Worm (Caenorhabditis elegans): ENCODE data around the gene K12H4.7.

Gene K12H4.7

DNA sequence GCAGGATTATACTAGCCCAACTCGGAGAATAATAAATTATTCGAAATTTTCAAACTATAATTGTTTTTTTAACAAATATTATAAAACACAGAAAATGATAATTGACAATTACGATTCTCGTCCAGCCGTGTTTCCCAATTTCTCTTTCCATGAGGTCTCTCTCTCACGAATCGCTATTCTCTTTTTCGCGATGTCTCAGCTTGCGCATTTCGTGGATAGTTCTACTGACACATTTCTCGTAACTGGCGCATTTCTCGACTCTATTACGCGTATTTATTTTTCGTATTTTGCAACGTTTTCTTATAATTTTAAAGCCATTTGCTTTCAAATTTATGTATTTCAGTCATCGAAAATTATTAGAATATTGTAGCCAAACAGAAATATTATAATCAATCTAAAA lies 7.1 kb downstream of the K12H4.7 start (continued):
- TF ChIP-seq nhr-43 (tag; optimal IDR thresholded peaks at IDR 0.05; ENCODE audit: poor library complexity, severe bottlenecking) (peak; percentile 97), snpc-4 (tag; optimal IDR thresholded peaks at IDR 0.05) (peak; percentile 95), nhr-12 (tag; optimal IDR thresholded peaks at IDR 0.05) (no peak), ama-1 (optimal IDR thresholded peaks at IDR 0.05) (peak; percentile 53), pha-4 (tag; optimal IDR thresholded peaks at IDR 0.05) (peak; percentile 100), fos-1 (tag; optimal IDR thresholded peaks at IDR 0.05) (peak; percentile 93), aly-2 (tag; optimal IDR thresholded peaks at IDR 0.05) (no peak), nhr-28 (tag; optimal IDR thresholded peaks at IDR 0.05) (no peak), ceh-9 (tag; optimal IDR thresholded peaks at IDR 0.05) (no peak), zag-1 (tag; optimal IDR thresholded peaks at IDR 0.05) (peak; percentile 49), egl-27 (tag; optimal IDR thresholded peaks at IDR 0.05) (peak; percentile 96), fkh-2 (tag; optimal IDR thresholded peaks at IDR 0.05) (no peak), ceh-82 (tag; optimal IDR thresholded peaks at IDR 0.05) (peak; percentile 92), lin-15B (tag; optimal IDR thresholded peaks at IDR 0.05) (peak; percentile 99), unc-39 (tag; optimal IDR thresholded peaks at IDR 0.05) (no peak), ZK546.5 (tag; optimal IDR thresholded peaks at IDR 0.05) (peak; percentile 66), nhr-67 (tag; optimal IDR thresholded peaks at IDR 0.05) (peak; percentile 44), mml-1 (tag; optimal IDR thresholded peaks at IDR 0.05) (no peak), lsy-12 (tag; optimal IDR thresholded peaks at IDR 0.05) (peak; percentile 98), ceh-16 (tag; optimal IDR thresholded peaks at IDR 0.05) (peak; percentile 69), sea-2 (GFP tag; optimal IDR thresholded peaks at IDR 0.05) (no peak), jun-1 (tag; optimal IDR thresholded peaks at IDR 0.05) (peak; percentile 97)

DNA sequence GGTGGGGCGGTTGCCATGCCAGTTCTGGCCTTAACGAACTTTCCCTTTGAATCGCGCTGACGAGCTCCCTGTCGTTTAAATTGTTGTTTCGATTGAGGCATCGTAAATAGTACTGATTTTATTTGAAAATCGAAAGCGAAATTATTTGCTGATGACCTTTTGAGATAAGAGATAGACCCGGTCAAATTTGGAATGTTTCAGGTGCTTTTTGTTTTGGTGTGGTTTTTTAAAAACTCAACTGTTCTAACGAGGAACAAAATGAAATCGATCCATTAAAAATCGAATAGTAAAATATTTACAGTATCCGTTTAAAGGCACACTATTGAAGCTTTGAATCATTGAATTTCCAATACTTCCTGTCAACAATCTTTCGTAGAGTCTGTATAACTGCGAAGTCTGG lies 8.1 kb downstream of the K12H4.7 start, which contains the start of gene K12H4.6:
K12H4.6 (minus strand) TSS at position 101 of the 400 bp plus-strand sequence.
- TF ChIP-seq ceh-16 (tag; optimal IDR thresholded peaks at IDR 0.05), result no peak
- TF ChIP-seq ZK546.5 (tag; optimal IDR thresholded peaks at IDR 0.05), result no peak
- TF ChIP-seq nhr-12 (tag; optimal IDR thresholded peaks at IDR 0.05), result no peak
- TF ChIP-seq pqm-1 (tag; optimal IDR thresholded peaks at IDR 0.05), result no peak
- no peak for TF ChIP-seq nhr-76 (tag; optimal IDR thresholded peaks at IDR 0.05)
- no peak for TF ChIP-seq ztf-11 (tag; optimal IDR thresholded peaks at IDR 0.05)
- no peak for TF ChIP-seq nhr-237 (tag; optimal IDR thresholded peaks at IDR 0.05)
- no peak for TF ChIP-seq nhr-67 (tag; optimal IDR thresholded peaks at IDR 0.05)
- no peak for TF ChIP-seq lin-39 (tag; optimal IDR thresholded peaks at IDR 0.05)
- TF ChIP-seq egl-5 (tag; optimal IDR thresholded peaks at IDR 0.05), result no peak
- TF ChIP-seq mml-1 (tag; optimal IDR thresholded peaks at IDR 0.05), result no peak
- TF ChIP-seq unc-39 (tag; optimal IDR thresholded peaks at IDR 0.05), result no peak
- TF ChIP-seq nhr-23 (tag; optimal IDR thresholded peaks at IDR 0.05), result no peak

DNA sequence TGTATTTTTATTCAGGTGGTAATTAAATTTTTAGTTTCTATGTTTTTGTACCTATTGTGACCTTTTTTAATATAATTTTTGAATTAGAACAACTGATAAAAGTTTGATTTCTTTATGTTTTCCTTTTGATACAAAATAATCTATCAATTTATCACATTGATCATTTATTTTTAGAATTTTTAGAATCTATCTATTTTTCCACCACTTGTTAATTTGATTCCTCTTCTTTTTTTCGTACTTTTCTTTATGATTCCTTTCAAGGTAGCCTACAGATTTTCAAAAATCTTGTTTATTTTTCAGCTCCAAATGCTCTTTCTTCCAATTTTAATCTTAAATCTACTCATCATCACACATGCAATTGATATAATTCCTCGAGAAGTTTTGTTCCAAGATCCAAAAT lies 12.9 kb downstream of the K12H4.7 start, which contains the start of gene dpf-6:
dpf-6 (plus strand) TSS at position 301 of the 400 bp plus-strand sequence.
- TF ChIP-seq lsy-12 (tag; optimal IDR thresholded peaks at IDR 0.05) (no peak), ZK546.5 (tag; optimal IDR thresholded peaks at IDR 0.05) (no peak), fkh-2 (tag; optimal IDR thresholded peaks at IDR 0.05) (no peak), unc-39 (tag; optimal IDR thresholded peaks at IDR 0.05) (no peak), elt-2 (tag; optimal IDR thresholded peaks at IDR 0.05) (no peak), lin-39 (tag; optimal IDR thresholded peaks at IDR 0.05) (no peak), pha-4 (tag; optimal IDR thresholded peaks at IDR 0.05) (no peak), jun-1 (tag; optimal IDR thresholded peaks at IDR 0.05) (no peak), hmg-11 (tag; optimal IDR thresholded peaks at IDR 0.05) (no peak), aly-2 (tag; optimal IDR thresholded peaks at IDR 0.05) (no peak), nhr-12 (tag; optimal IDR thresholded peaks at IDR 0.05) (no peak), pqm-1 (tag; optimal IDR thresholded peaks at IDR 0.05) (no peak), tbx-2 (tag; optimal IDR thresholded peaks at IDR 0.05) (no peak)

DNA sequence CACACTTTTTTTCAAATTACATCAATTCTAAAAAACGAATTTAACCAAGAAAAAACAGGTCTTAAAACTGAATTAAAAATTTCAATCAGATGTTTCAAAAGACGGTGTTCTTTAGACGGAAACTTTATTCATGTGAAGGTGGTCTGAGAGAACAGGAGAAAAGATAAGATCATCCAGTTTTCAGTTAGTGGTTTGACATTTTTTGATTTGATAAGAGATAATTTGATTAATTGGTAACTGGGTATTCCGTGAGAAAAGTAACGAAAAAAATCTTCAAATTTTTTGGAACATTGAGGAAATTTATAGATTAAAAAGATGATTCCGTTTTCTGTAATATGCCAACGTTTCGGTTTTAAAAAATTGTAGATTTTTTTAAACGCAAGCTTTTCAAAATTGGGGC lies 14.4 kb downstream of the K12H4.7 start:
- TF ChIP-seq jun-1 (tag; optimal IDR thresholded peaks at IDR 0.05) (no peak), elt-3 (tag; optimal IDR thresholded peaks at IDR 0.05) (peak in 1 of 3 experiments; percentile 79), nhr-77 (tag; optimal IDR thresholded peaks at IDR 0.05) (no peak), R02D3.7 (tag; optimal IDR thresholded peaks at IDR 0.05) (no peak), unc-62 (GFP tag; optimal IDR thresholded peaks at IDR 0.05) (no peak), nhr-76 (tag; optimal IDR thresholded peaks at IDR 0.05) (no peak), nhr-67 (tag; optimal IDR thresholded peaks at IDR 0.05) (no peak), daf-12 (tag; optimal IDR thresholded peaks at IDR 0.05) (no peak), fkh-2 (tag; optimal IDR thresholded peaks at IDR 0.05) (no peak), lsy-12 (tag; optimal IDR thresholded peaks at IDR 0.05) (no peak), egl-5 (tag; optimal IDR thresholded peaks at IDR 0.05) (no peak), ceh-82 (tag; optimal IDR thresholded peaks at IDR 0.05) (no peak), nhr-23 (tag; optimal IDR thresholded peaks at IDR 0.05) (peak; percentile 1), ceh-16 (tag; optimal IDR thresholded peaks at IDR 0.05) (no peak), tbx-2 (tag; optimal IDR thresholded peaks at IDR 0.05) (no peak), mml-1 (tag; optimal IDR thresholded peaks at IDR 0.05) (no peak), nhr-12 (tag; optimal IDR thresholded peaks at IDR 0.05) (no peak), lin-15B (tag; optimal IDR thresholded peaks at IDR 0.05) (no peak)
